Worm (Caenorhabditis elegans): ENCODE data around the gene irld-60.

Gene irld-60

DNA sequence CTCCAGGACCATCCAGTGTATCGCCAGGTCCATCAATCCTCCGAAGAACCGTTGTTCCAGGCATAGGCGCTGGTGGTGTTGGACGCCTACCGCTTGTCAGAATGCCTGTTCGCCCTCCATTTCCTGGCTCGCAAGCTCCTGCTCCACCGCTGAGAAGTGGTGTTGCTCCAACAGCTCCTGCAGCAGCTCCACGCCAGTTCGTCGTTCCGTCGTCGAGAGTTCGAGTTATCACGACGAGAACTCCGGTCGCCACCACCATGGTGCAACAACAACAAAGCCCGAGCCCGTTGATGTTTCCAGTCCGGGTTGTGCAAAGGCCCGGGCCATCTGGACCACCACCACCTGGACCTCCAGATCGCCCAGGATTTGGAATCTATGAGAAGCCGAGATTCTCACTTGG, 22.6 kb downstream of the irld-60 start:
- TF ChIP-seq nhr-19 (GFP tag; conservative IDR thresholded peaks at IDR 0.05) = no peak
- TF ChIP-seq alr-1 (tag; optimal IDR thresholded peaks at IDR 0.05; ENCODE audit: borderline replicate concordance) = peak; percentile 86
- peak; percentile 14 for TF ChIP-seq ceh-63 (GFP tag; optimal IDR thresholded peaks at IDR 0.05)

DNA sequence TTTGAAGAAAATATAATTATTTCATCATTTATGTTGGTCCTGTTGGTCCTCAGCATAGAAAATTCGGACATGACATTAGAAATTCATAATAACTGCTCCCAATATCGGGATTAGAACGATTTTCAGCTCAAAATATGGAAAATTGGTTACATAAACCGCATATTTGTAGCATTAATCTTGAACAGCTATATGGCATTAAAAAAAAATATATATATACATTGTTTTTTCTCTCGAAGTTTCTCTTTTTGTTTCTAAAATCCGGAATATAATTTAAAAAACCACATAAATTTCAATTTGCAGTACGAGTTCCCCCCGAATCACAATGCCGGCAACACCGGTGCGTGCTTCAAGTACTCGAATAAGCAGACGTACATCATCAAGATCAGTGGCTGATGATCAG, 36.5 kb downstream of the irld-60 start, which contains the start of gene ssl-1:
ssl-1 (plus strand) TSS at position 301 of the 400 bp plus-strand sequence.
- TF ChIP-seq unc-86 (tag; optimal IDR thresholded peaks at IDR 0.05) = no peak
- no peak for TF ChIP-seq nhr-76 (tag; optimal IDR thresholded peaks at IDR 0.05)
- no peak for TF ChIP-seq hpl-2 (GFP tag; optimal IDR thresholded peaks at IDR 0.05)
- TF ChIP-seq lin-13 (GFP tag; optimal IDR thresholded peaks at IDR 0.05) = no peak
- no peak for TF ChIP-seq dpl-1 (GFP tag; optimal IDR thresholded peaks at IDR 0.05)
- TF ChIP-seq snu-23 (GFP tag; optimal IDR thresholded peaks at IDR 0.05) = no peak
- TF ChIP-seq lin-39 (tag; optimal IDR thresholded peaks at IDR 0.05) = no peak
- no peak for TF ChIP-seq ztf-4 (tag; optimal IDR thresholded peaks at IDR 0.05)
- TF ChIP-seq nhr-11 (tag; optimal IDR thresholded peaks at IDR 0.05) = no peak
- TF ChIP-seq unc-62 (GFP tag; optimal IDR thresholded peaks at IDR 0.05) = no peak
- no peak for TF ChIP-seq mdl-1 (tag; optimal IDR thresholded peaks at IDR 0.05)
- TF ChIP-seq ceh-90 (tag; optimal IDR thresholded peaks at IDR 0.05) = no peak
- TF ChIP-seq tbx-2 (tag; optimal IDR thresholded peaks at IDR 0.05) = no peak
- TF ChIP-seq mep-1 (tag; optimal IDR thresholded peaks at IDR 0.05) = no peak
- no peak for TF ChIP-seq ets-5 (GFP tag; IDR thresholded peaks at IDR 0.05)
- no peak for TF ChIP-seq pag-3 (tag; optimal IDR thresholded peaks at IDR 0.05; ENCODE audit: borderline replicate concordance, insufficient read depth)
- no peak for TF ChIP-seq isw-1 (GFP tag; IDR thresholded peaks at IDR 0.05)
- no peak for TF ChIP-seq tlp-1 (tag; optimal IDR thresholded peaks at IDR 0.05)

DNA sequence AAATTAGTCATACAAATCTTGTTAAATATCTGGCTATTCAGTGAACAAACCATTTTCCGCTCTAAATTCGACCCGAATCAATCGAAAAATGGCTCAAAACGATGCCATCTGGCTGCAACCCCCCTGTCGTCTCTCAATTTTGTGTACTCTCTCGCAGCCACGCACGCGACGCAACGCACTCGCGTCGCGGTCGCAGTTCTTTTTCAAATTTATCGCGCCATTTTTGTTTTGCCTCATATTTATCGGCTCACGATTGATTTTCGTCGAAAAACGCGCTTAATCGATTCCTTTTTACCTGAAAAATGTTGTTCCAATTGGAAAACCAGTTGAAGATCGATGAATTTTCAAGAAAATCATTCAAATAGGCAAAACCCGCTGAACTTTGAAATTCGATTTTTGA, 36.9 kb downstream of the irld-60 start:
- TF ChIP-seq lin-39 (tag; optimal IDR thresholded peaks at IDR 0.05) (no peak), isw-1 (GFP tag; IDR thresholded peaks at IDR 0.05) (no peak), snu-23 (GFP tag; optimal IDR thresholded peaks at IDR 0.05) (peak; percentile 29), nhr-19 (GFP tag; conservative IDR thresholded peaks at IDR 0.05) (no peak), grh-1 (GFP tag; IDR thresholded peaks at IDR 0.05) (no peak), C34B4.2 (tag; optimal IDR thresholded peaks at IDR 0.05) (no peak), fkh-10 (GFP tag; optimal IDR thresholded peaks at IDR 0.05) (no peak), vab-15 (tag; optimal IDR thresholded peaks at IDR 0.05) (no peak), ceh-90 (tag; optimal IDR thresholded peaks at IDR 0.05) (no peak), nhr-12 (tag; optimal IDR thresholded peaks at IDR 0.05) (no peak), irx-1 (tag; optimal IDR thresholded peaks at IDR 0.05) (no peak), efl-3 (GFP tag; optimal IDR thresholded peaks at IDR 0.05) (no peak), unc-98 (GFP tag; IDR thresholded peaks at IDR 0.05) (no peak), tlp-1 (tag; optimal IDR thresholded peaks at IDR 0.05) (no peak), mep-1 (tag; optimal IDR thresholded peaks at IDR 0.05) (no peak), hlh-4 (tag; optimal IDR thresholded peaks at IDR 0.05) (no peak), nhr-47 (tag; optimal IDR thresholded peaks at IDR 0.05) (peak; percentile 35), ces-1 (GFP tag; optimal IDR thresholded peaks at IDR 0.05) (no peak), nhr-20 (tag; optimal IDR thresholded peaks at IDR 0.05) (no peak), aly-2 (tag; optimal IDR thresholded peaks at IDR 0.05) (no peak), dpl-1 (GFP tag; optimal IDR thresholded peaks at IDR 0.05) (peak; percentile 16 to 66 (median 55)), F16B12.6 (tag; optimal IDR thresholded peaks at IDR 0.05) (peak; percentile 49), ceh-88 (GFP tag; IDR thresholded peaks at IDR 0.05) (no peak), hpl-2 (GFP tag; optimal IDR thresholded peaks at IDR 0.05) (no peak), unc-86 (tag; optimal IDR thresholded peaks at IDR 0.05) (no peak), pqm-1 (tag; optimal IDR thresholded peaks at IDR 0.05) (no peak), nhr-11 (tag; optimal IDR thresholded peaks at IDR 0.05) (no peak), mef-2 (tag; optimal IDR thresholded peaks at IDR 0.05) (no peak), C16A3.4 (tag; optimal IDR thresholded peaks at IDR 0.05) (no peak), lin-14 (GFP tag; optimal IDR thresholded peaks at IDR 0.05) (no peak), lin-35 (GFP tag; optimal IDR thresholded peaks at IDR 0.05) (peak; percentile 33 to 78), ceh-82 (tag; optimal IDR thresholded peaks at IDR 0.05) (peak in 1 of 3 experiments; percentile 17), nhr-90 (tag; optimal IDR thresholded peaks at IDR 0.05; ENCODE audit: poor library complexity) (no peak), rnt-1 (tag; optimal IDR thresholded peaks at IDR 0.05) (no peak), nhr-71 (tag; optimal IDR thresholded peaks at IDR 0.05) (no peak), xbp-1 (tag; optimal IDR thresholded peaks at IDR 0.05) (peak; percentile 21), dsc-1 (tag; optimal IDR thresholded peaks at IDR 0.05) (peak; percentile 51), unc-62 (GFP tag; optimal IDR thresholded peaks at IDR 0.05) (no peak), Y116A8C.19 (tag; optimal IDR thresholded peaks at IDR 0.05; ENCODE audit: borderline replicate concordance) (no peak)

All from whole organism, L1 larva.